Fruit fly (Drosophila melanogaster): ENCODE results near the gene PNUTS.

The PNUTS gene

DNA sequence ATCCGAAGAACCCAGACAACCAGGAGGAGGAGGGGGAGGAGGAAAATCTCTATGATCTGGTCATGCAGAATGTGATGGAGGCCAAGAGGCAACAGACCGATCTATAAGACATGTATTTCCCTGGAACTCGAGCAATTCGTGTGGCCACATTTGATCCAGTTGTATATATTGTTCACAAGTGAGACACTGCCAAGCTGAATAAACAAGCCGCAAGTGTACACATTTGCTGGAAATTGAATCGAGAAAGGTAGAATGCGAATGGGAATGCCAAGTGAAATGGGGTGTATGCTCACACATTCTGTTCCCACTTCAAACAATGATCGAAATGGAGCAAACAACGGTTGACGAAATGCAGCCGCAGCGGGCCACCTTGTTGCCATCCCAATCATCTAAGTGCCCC, 14.3 kb upstream of the PNUTS start (continued):
- TF ChIP-seq ranshi (GFP tag; IDR thresholded peaks at IDR 0.05): no peak
- no peak for TF ChIP-seq CG14441 (GFP tag; IDR thresholded peaks at IDR 0.05)
- TF ChIP-seq Fer3 (tag; optimal IDR thresholded peaks at IDR 0.05): no peak
- no peak for TF ChIP-seq CG11398 (GFP tag; optimal IDR thresholded peaks at IDR 0.05)
- no peak for TF ChIP-seq ftz-f1 (GFP tag; optimal IDR thresholded peaks at IDR 0.05)
- TF ChIP-seq fu2 (GFP tag; optimal IDR thresholded peaks at IDR 0.05): no peak
- no peak for TF ChIP-seq Dfd (GFP tag; optimal IDR thresholded peaks at IDR 0.05)
- no peak for TF ChIP-seq knrl (GFP tag; IDR thresholded peaks at IDR 0.05; ENCODE audit: partially characterized antibody)
- peak; percentile 59 for TF ChIP-seq Xrp1 (GFP tag; IDR thresholded peaks at IDR 0.05)
- TF ChIP-seq btn (GFP tag; optimal IDR thresholded peaks at IDR 0.05): no peak
- TF ChIP-seq TFAM (GFP tag; optimal IDR thresholded peaks at IDR 0.05): no peak
- TF ChIP-seq Hr51 (GFP tag; optimal IDR thresholded peaks at IDR 0.05): no peak
- TF ChIP-seq ab (GFP tag; optimal IDR thresholded peaks at IDR 0.05): no peak
- no peak for TF ChIP-seq Hr3 (GFP tag; optimal IDR thresholded peaks at IDR 0.05)
- TF ChIP-seq CG1233 (GFP tag; optimal IDR thresholded peaks at IDR 0.05): peak; percentile 36
- TF ChIP-seq B-H1 (GFP tag; IDR thresholded peaks at IDR 0.05): no peak
- TF ChIP-seq CG1832 (GFP tag; optimal IDR thresholded peaks at IDR 0.05): no peak
- no peak for TF ChIP-seq CG7928 (GFP tag; optimal IDR thresholded peaks at IDR 0.05)
- TF ChIP-seq tna (GFP tag; IDR thresholded peaks at IDR 0.05; ENCODE audit: partially characterized antibody): no peak
- no peak for TF ChIP-seq Pdp1 (GFP tag; optimal IDR thresholded peaks at IDR 0.05)
- TF ChIP-seq Elba2 (GFP tag; optimal IDR thresholded peaks at IDR 0.05): no peak
- no peak for TF ChIP-seq CG3995 (GFP tag; optimal IDR thresholded peaks at IDR 0.05)
- TF ChIP-seq CG34422 (GFP tag; IDR thresholded peaks at IDR 0.05): no peak
- TF ChIP-seq CG32772 (GFP tag; IDR thresholded peaks at IDR 0.05): no peak
- no peak for TF ChIP-seq z (GFP tag; IDR thresholded peaks at IDR 0.05)
- TF ChIP-seq Six4 (GFP tag; optimal IDR thresholded peaks at IDR 0.05): no peak
- no peak for TF ChIP-seq ken (GFP tag; IDR thresholded peaks at IDR 0.05)
- no peak for TF ChIP-seq CG7786 (GFP tag; optimal IDR thresholded peaks at IDR 0.05)
- no peak for TF ChIP-seq Dek (tag; optimal IDR thresholded peaks at IDR 0.05)
- peak; percentile 47 for TF ChIP-seq Asciz (GFP tag; optimal IDR thresholded peaks at IDR 0.05)
- no peak for TF ChIP-seq Myb (GFP tag; optimal IDR thresholded peaks at IDR 0.05)
- TF ChIP-seq az2 (GFP tag; optimal IDR thresholded peaks at IDR 0.05): no peak
- no peak for TF ChIP-seq Doc3 (GFP tag; IDR thresholded peaks at IDR 0.05; ENCODE audit: partially characterized antibody)
- no peak for TF ChIP-seq H2.0 (GFP tag; IDR thresholded peaks at IDR 0.05)
- TF ChIP-seq CG10431 (GFP tag; optimal IDR thresholded peaks at IDR 0.05): no peak
- TF ChIP-seq Eip74EF (GFP tag; optimal IDR thresholded peaks at IDR 0.05): no peak
- TF ChIP-seq nau (GFP tag; optimal IDR thresholded peaks at IDR 0.05): no peak
- no peak for TF ChIP-seq CG9876 (GFP tag; optimal IDR thresholded peaks at IDR 0.05)
- TF ChIP-seq CG15269 (tag; optimal IDR thresholded peaks at IDR 0.05): no peak
- no peak for TF ChIP-seq pan (optimal IDR thresholded peaks at IDR 0.05)
- TF ChIP-seq pan (GFP tag; optimal IDR thresholded peaks at IDR 0.05 in 1 of 2, IDR thresholded peaks at IDR 0.05 in 1 of 2): no peak
- no peak for TF ChIP-seq CG4617 (GFP tag; optimal IDR thresholded peaks at IDR 0.05; ENCODE audit: borderline replicate concordance)
- no peak for TF ChIP-seq CG9215 (GFP tag; IDR thresholded peaks at IDR 0.05)
- no peak for TF ChIP-seq ttk (GFP tag; IDR thresholded peaks at IDR 0.05)
- TF ChIP-seq Ptx1 (GFP tag; IDR thresholded peaks at IDR 0.05): no peak
- TF ChIP-seq ato (GFP tag; IDR thresholded peaks at IDR 0.05; ENCODE audit: partially characterized antibody): no peak
- TF ChIP-seq CG12942 (GFP tag; optimal IDR thresholded peaks at IDR 0.05): no peak
- TF ChIP-seq CG8089 (GFP tag; optimal IDR thresholded peaks at IDR 0.05): no peak
- TF ChIP-seq slbo (GFP tag; IDR thresholded peaks at IDR 0.05): no peak
- TF ChIP-seq Rfx (GFP tag; IDR thresholded peaks at IDR 0.05): peak; percentile 40; the same call in 1 of the 2 replicates
- TF ChIP-seq CG32532 (GFP tag; IDR thresholded peaks at IDR 0.05): no peak
- no peak for TF ChIP-seq NfI (GFP tag; optimal IDR thresholded peaks at IDR 0.05)

All from whole organism, embryonic.